2 fruit fly cellular contexts compared by ENCODE assay signal in genomic region chr2L:21005458-21005857, dm6.
A peak's percentile ranks its signal among the peaks of the same experiment; 100 is the strongest.
TF ChIP-seq lines count a peak whose summit lies in the region.

No protein-coding gene starts in this region.

TF ChIP-seq in whole organism, embryonic, 481 proteins besides CTCF, POLR2A, EP300 and RAD21 (continued from another document and continues in another):
- TF ChIP-seq HLH4C (GFP tag; IDR thresholded peaks at IDR 0.05; lab: Robert Waterston, UW; ENCODE audit: partially characterized antibody) (no peak), CG4820 (GFP tag; optimal IDR thresholded peaks at IDR 0.05; lab: Kevin White, UChicago) (no peak), otp (GFP tag; IDR thresholded peaks at IDR 0.05; lab: Robert Waterston, UW) (no peak), zf30C (GFP tag; optimal IDR thresholded peaks at IDR 0.05; lab: Kevin White, UChicago) (no peak), Bteb2 (GFP tag; optimal IDR thresholded peaks at IDR 0.05; lab: Kevin White, UChicago) (no peak), Sox102F (GFP tag; optimal IDR thresholded peaks at IDR 0.05; lab: Kevin White, UChicago) (peak; percentile 10), eve (GFP tag; optimal IDR thresholded peaks at IDR 0.05; lab: Kevin White, UChicago) (no peak), CG1832 (GFP tag; optimal IDR thresholded peaks at IDR 0.05; lab: Kevin White, UChicago) (no peak), CG2712 (tag; optimal IDR thresholded peaks at IDR 0.05; lab: Kevin White, UChicago) (peak; percentile 26), CG10274 (GFP tag; optimal IDR thresholded peaks at IDR 0.05; lab: Kevin White, UChicago) (no peak), CG9932 (GFP tag; IDR thresholded peaks at IDR 0.05; lab: Robert Waterston, UW) (no peak), repo (GFP tag; optimal IDR thresholded peaks at IDR 0.05; lab: Kevin White, UChicago) (no peak), CG18764 (GFP tag; optimal IDR thresholded peaks at IDR 0.05; lab: Kevin White, UChicago) (no peak), CG15601 (tag; optimal IDR thresholded peaks at IDR 0.05; lab: Kevin White, UChicago) (peak; percentile 15), nerfin-2 (GFP tag; IDR thresholded peaks at IDR 0.05; lab: Robert Waterston, UW; ENCODE audit: partially characterized antibody) (no peak), sim (GFP tag; IDR thresholded peaks at IDR 0.05; lab: Robert Waterston, UW) (no peak), row (GFP tag; IDR thresholded peaks at IDR 0.05; lab: Robert Waterston, UW) (peak; percentile 28; the same call in 1 of the 3 replicates), CG4854 (GFP tag; optimal IDR thresholded peaks at IDR 0.05; lab: Kevin White, UChicago) (no peak), al (GFP tag; IDR thresholded peaks at IDR 0.05; lab: Robert Waterston, UW) (no peak), BEAF-32 (GFP tag; optimal IDR thresholded peaks at IDR 0.05; lab: Kevin White, UChicago) (no peak), sd (tag; optimal IDR thresholded peaks at IDR 0.05; lab: Kevin White, UChicago) (no peak), HLH54F (GFP tag; optimal IDR thresholded peaks at IDR 0.05; lab: Kevin White, UChicago) (no peak), CG31224 (GFP tag; IDR thresholded peaks at IDR 0.05; lab: Robert Waterston, UW) (no peak), CG1529 (GFP tag; optimal IDR thresholded peaks at IDR 0.05; lab: Kevin White, UChicago) (no peak), fru (optimal IDR thresholded peaks at IDR 0.05; lab: Kevin White, UChicago) (no peak), CG11247 (GFP tag; IDR thresholded peaks at IDR 0.05; lab: Robert Waterston, UW) (no peak), az2 (GFP tag; optimal IDR thresholded peaks at IDR 0.05; lab: Kevin White, UChicago) (no peak), gro (GFP tag; optimal IDR thresholded peaks at IDR 0.05; lab: Kevin White, UChicago) (no peak), Sry-β (GFP tag; optimal IDR thresholded peaks at IDR 0.05; lab: Kevin White, UChicago) (no peak), trem (tag; optimal IDR thresholded peaks at IDR 0.05; lab: Kevin White, UChicago) (no peak), tgo (GFP tag; IDR thresholded peaks at IDR 0.05; lab: Robert Waterston, UW) (no peak), CG15514 (GFP tag; optimal IDR thresholded peaks at IDR 0.05; lab: Kevin White, UChicago) (no peak), CG16863 (GFP tag; optimal IDR thresholded peaks at IDR 0.05; lab: Kevin White, UChicago) (no peak), chinmo (GFP tag; IDR thresholded peaks at IDR 0.05; lab: Robert Waterston, UW; ENCODE audit: partially characterized antibody) (no peak), grn (GFP tag; optimal IDR thresholded peaks at IDR 0.05; lab: Kevin White, UChicago) (no peak), CG5180 (GFP tag; optimal IDR thresholded peaks at IDR 0.05; lab: Kevin White, UChicago) (no peak), CG17359 (tag; optimal IDR thresholded peaks at IDR 0.05; lab: Kevin White, UChicago) (no peak), tll (GFP tag; optimal IDR thresholded peaks at IDR 0.05; lab: Kevin White, UChicago) (no peak), ftz-f1 (GFP tag; optimal IDR thresholded peaks at IDR 0.05; lab: Kevin White, UChicago) (no peak), CG17802 (tag; optimal IDR thresholded peaks at IDR 0.05; lab: Kevin White, UChicago) (no peak), CG17186 (GFP tag; optimal IDR thresholded peaks at IDR 0.05; lab: Kevin White, UChicago) (no peak), onecut (GFP tag; IDR thresholded peaks at IDR 0.05; lab: Robert Waterston, UW) (no peak), CG1792 (GFP tag; optimal IDR thresholded peaks at IDR 0.05; lab: Kevin White, UChicago) (no peak), Dip3 (GFP tag; optimal IDR thresholded peaks at IDR 0.05; lab: Kevin White, UChicago) (no peak), Poxn (GFP tag; IDR thresholded peaks at IDR 0.05; lab: Robert Waterston, UW) (no peak), phol (tag; optimal IDR thresholded peaks at IDR 0.05; lab: Kevin White, UChicago) (peak; percentile 1), mirr (GFP tag; optimal IDR thresholded peaks at IDR 0.05; lab: Kevin White, UChicago) (no peak), danr (GFP tag; IDR thresholded peaks at IDR 0.05; lab: Robert Waterston, UW) (no peak), CG11696 (GFP tag; IDR thresholded peaks at IDR 0.05; lab: Robert Waterston, UW) (no peak), BtbVII (GFP tag; optimal IDR thresholded peaks at IDR 0.05; lab: Kevin White, UChicago) (no peak), tx (GFP tag; optimal IDR thresholded peaks at IDR 0.05; lab: Kevin White, UChicago) (no peak), bbx (GFP tag; IDR thresholded peaks at IDR 0.05; lab: Robert Waterston, UW; ENCODE audit: partially characterized antibody) (no peak), CG5953 (GFP tag; IDR thresholded peaks at IDR 0.05; lab: Robert Waterston, UW) (no peak), Atf6 (GFP tag; IDR thresholded peaks at IDR 0.05; lab: Robert Waterston, UW) (no peak), Abd-B (GFP tag; optimal IDR thresholded peaks at IDR 0.05; lab: Kevin White, UChicago) (no peak), Sox100B (GFP tag; optimal IDR thresholded peaks at IDR 0.05; lab: Kevin White, UChicago) (peak; percentile 2), CG9727 (GFP tag; optimal IDR thresholded peaks at IDR 0.05; lab: Kevin White, UChicago) (no peak), Side (GFP tag; optimal IDR thresholded peaks at IDR 0.05; lab: Kevin White, UChicago) (no peak), gem (tag; optimal IDR thresholded peaks at IDR 0.05; lab: Kevin White, UChicago) (peak; percentile 50), CG10267 (tag; optimal IDR thresholded peaks at IDR 0.05; lab: Kevin White, UChicago) (peak; percentile 3), CG31441 (GFP tag; IDR thresholded peaks at IDR 0.05; lab: Robert Waterston, UW) (0 out of 2 replicates have a peak, but pooled peaks have one; percentile 26), CG8359 (GFP tag; optimal IDR thresholded peaks at IDR 0.05; lab: Kevin White, UChicago; ENCODE audit: borderline replicate concordance) (no peak), sens (GFP tag; lab: Kevin White, UChicago) (no peak), CG12104 (GFP tag; optimal IDR thresholded peaks at IDR 0.05; lab: Kevin White, UChicago) (no peak), CG6683 (GFP tag; optimal IDR thresholded peaks at IDR 0.05; lab: Kevin White, UChicago) (no peak), gfzf (GFP tag; optimal IDR thresholded peaks at IDR 0.05; lab: Kevin White, UChicago) (no peak), pfk (GFP tag; optimal IDR thresholded peaks at IDR 0.05; lab: Kevin White, UChicago) (no peak), CG7839 (tag; optimal IDR thresholded peaks at IDR 0.05; lab: Kevin White, UChicago) (peak; percentile 32), CG8290 (GFP tag; optimal IDR thresholded peaks at IDR 0.05; lab: Kevin White, UChicago) (no peak), CG8290 (tag; optimal IDR thresholded peaks at IDR 0.05; lab: Kevin White, UChicago) (no peak)

TF ChIP-seq in whole organism, prepupa, 60 proteins besides CTCF, POLR2A, EP300 and RAD21 (continued from another document):
- TF ChIP-seq CG6276 (GFP tag; optimal IDR thresholded peaks at IDR 0.05; lab: Kevin White, UChicago) (peak; percentile 54), dsx (GFP tag; optimal IDR thresholded peaks at IDR 0.05; lab: Kevin White, UChicago; ENCODE audit: poor library complexity, severe bottlenecking) (peak; percentile 34), CG4318 (GFP tag; optimal IDR thresholded peaks at IDR 0.05; lab: Kevin White, UChicago) (peak; percentile 42), Sox14 (GFP tag; optimal IDR thresholded peaks at IDR 0.05; lab: Kevin White, UChicago) (no peak), CG8119 (GFP tag; IDR thresholded peaks at IDR 0.05; lab: Robert Waterston, UW) (peak; percentile 73), CG34406 (GFP tag; optimal IDR thresholded peaks at IDR 0.05; lab: Kevin White, UChicago) (peak; percentile 33), net (GFP tag; optimal IDR thresholded peaks at IDR 0.05; lab: Kevin White, UChicago) (peak; percentile 40), esn (GFP tag; optimal IDR thresholded peaks at IDR 0.05; lab: Kevin White, UChicago) (peak; percentile 8), CG8632 (GFP tag; optimal IDR thresholded peaks at IDR 0.05; lab: Kevin White, UChicago) (peak; percentile 48), Met (GFP tag; optimal IDR thresholded peaks at IDR 0.05; lab: Kevin White, UChicago) (peak; percentile 4), eg (GFP tag; IDR thresholded peaks at IDR 0.05; lab: Robert Waterston, UW) (no peak), ss (GFP tag; optimal IDR thresholded peaks at IDR 0.05; lab: Kevin White, UChicago) (peak; percentile 12 to 60), CG6854 (GFP tag; optimal IDR thresholded peaks at IDR 0.05; lab: Kevin White, UChicago) (no peak), Eip75B (GFP tag; optimal IDR thresholded peaks at IDR 0.05; lab: Kevin White, UChicago) (peak; percentile 10), Eip93F (GFP tag; optimal IDR thresholded peaks at IDR 0.05; lab: Kevin White, UChicago) (no peak), Ets21C (GFP tag; optimal IDR thresholded peaks at IDR 0.05; lab: Kevin White, UChicago) (no peak), CG31627 (GFP tag; optimal IDR thresholded peaks at IDR 0.05; lab: Kevin White, UChicago) (no peak), svp (GFP tag; lab: Kevin White, UChicago) (peak; percentile 41), pdm3 (GFP tag; optimal IDR thresholded peaks at IDR 0.05; lab: Kevin White, UChicago) (no peak), CG9139 (GFP tag; optimal IDR thresholded peaks at IDR 0.05; lab: Kevin White, UChicago) (peak; percentile 44), CG11294 (GFP tag; IDR thresholded peaks at IDR 0.05; lab: Robert Waterston, UW) (no peak), fkh (GFP tag; optimal IDR thresholded peaks at IDR 0.05; lab: Kevin White, UChicago) (no peak), achi (GFP tag; optimal IDR thresholded peaks at IDR 0.05; lab: Kevin White, UChicago) (peak; percentile 70), fd59A (GFP tag; optimal IDR thresholded peaks at IDR 0.05; lab: Kevin White, UChicago) (peak; percentile 10), Hr4 (GFP tag; optimal IDR thresholded peaks at IDR 0.05; lab: Kevin White, UChicago) (peak; percentile 32)
